Fruit fly (Drosophila melanogaster) whole organism, prepupa: ENCODE data around the gene CG8840.
A peak's percentile ranks its signal among the peaks of the same experiment; 100 is the strongest.

ENCODE experiments used
- CG10631 ChIP-seq: fragments of 200-800 bp; sonication (Bioruptor generic); optimal IDR thresholded peaks from 2 replicates; lab custom pipeline; 2016; ENCODE audit warnings: missing biosample characterization, missing genetic modification characterization
- CG10669 ChIP-seq: fragments of 200-800 bp; sonication (Bioruptor generic); optimal IDR thresholded peaks from 3 replicates; lab custom pipeline; 2018; ENCODE audit warnings: missing biosample characterization, mild to moderate bottlenecking, missing genetic modification characterization, moderate library complexity
- CG11762 ChIP-seq: fragments of 200-800 bp; sonication (Bioruptor generic); optimal IDR thresholded peaks from 3 replicates; lab custom pipeline; 2016; ENCODE audit warnings: missing biosample characterization, missing genetic modification characterization; ENCODE audit not compliant: insufficient read depth
- CG15336 ChIP-seq: fragments of 200-800 bp; sonication (Bioruptor generic); IDR thresholded peaks from 2 replicates; pipeline ENCODE4 v1.3.6; 2022; ENCODE audit warnings: missing biosample characterization, missing genetic modification characterization
- CG3032 ChIP-seq: fragments of 200-800 bp; optimal IDR thresholded peaks from 2 replicates; lab custom pipeline; 2019; ENCODE audit warnings: missing biosample characterization, mild to moderate bottlenecking, missing genetic modification characterization, moderate library complexity
- CG32006 ChIP-seq: fragments of 200-800 bp; sonication (Bioruptor generic); optimal IDR thresholded peaks from 3 replicates; lab custom pipeline; 2017; ENCODE audit warnings: missing biosample characterization, mild to moderate bottlenecking, missing genetic modification characterization
- CG34406 ChIP-seq: fragments of 200-800 bp; sonication (Bioruptor generic); optimal IDR thresholded peaks from 3 replicates; lab custom pipeline; 2016; ENCODE audit warnings: missing biosample characterization, missing genetic modification characterization
- CG3919 ChIP-seq: fragments of 200-800 bp; sonication (Bioruptor generic); optimal IDR thresholded peaks from 3 replicates; lab custom pipeline; 2016; ENCODE audit warnings: missing biosample characterization, missing genetic modification characterization
- CG6163 ChIP-seq: fragments of 200-800 bp; sonication (Bioruptor generic); IDR thresholded peaks from 3 replicates; pipeline ENCODE4 v1.3.6; 2022; ENCODE audit warnings: missing biosample characterization, missing genetic modification characterization
- CG6276 ChIP-seq: fragments of 200-800 bp; sonication (Bioruptor generic); optimal IDR thresholded peaks from 2 replicates; lab custom pipeline; 2017; ENCODE audit warnings: missing biosample characterization, mild to moderate bottlenecking, missing genetic modification characterization
- CG7368 ChIP-seq: fragments of 200-800 bp; sonication (Bioruptor generic); optimal IDR thresholded peaks from 3 replicates; lab custom pipeline; 2016; ENCODE audit warnings: missing biosample characterization, missing genetic modification characterization
- CG8119 ChIP-seq: fragments of 200-800 bp; sonication (Bioruptor generic); IDR thresholded peaks from 3 replicates; pipeline ENCODE4 v1.3.6; 2022; ENCODE audit warnings: missing biosample characterization, missing genetic modification characterization
- CG9139 ChIP-seq: fragments of 200-800 bp; sonication (Bioruptor generic); optimal IDR thresholded peaks from 3 replicates; lab custom pipeline; 2017; ENCODE audit warnings: missing biosample characterization, mild to moderate bottlenecking, missing genetic modification characterization
- Eip75B ChIP-seq: fragments of 200-800 bp; sonication (Bioruptor generic); optimal IDR thresholded peaks from 3 replicates; lab custom pipeline; 2016; ENCODE audit warnings: missing biosample characterization, missing genetic modification characterization
- Eip78C ChIP-seq: fragments of 200-800 bp; sonication (Bioruptor generic); peaks from one replicate; lab custom pipeline; 2016; ENCODE audit warnings: missing biosample characterization, missing genetic modification characterization
- Eip93F ChIP-seq: fragments of 200-800 bp; sonication (Bioruptor generic); optimal IDR thresholded peaks from 2 replicates; lab custom pipeline; 2016; ENCODE audit warnings: missing biosample characterization, mild to moderate bottlenecking, missing genetic modification characterization
- Ets96B ChIP-seq: fragments of 200-800 bp; optimal IDR thresholded peaks from 2 replicates; lab custom pipeline; 2019; ENCODE audit warnings: missing biosample characterization, mild to moderate bottlenecking, missing genetic modification characterization, moderate library complexity
- Gug ChIP-seq: fragments of 200-800 bp; sonication (Bioruptor generic); IDR thresholded peaks from 2 replicates; pipeline ENCODE4 v1.3.6; 2022; ENCODE audit warnings: missing biosample characterization, missing genetic modification characterization
- Hr38 ChIP-seq: sonication (Bioruptor generic); optimal IDR thresholded peaks from 2 replicates; lab custom pipeline; 2016; ENCODE audit warnings: missing biosample characterization, missing genetic modification characterization
- Hr39 ChIP-seq: fragments of 200-800 bp; sonication (Bioruptor generic); optimal IDR thresholded peaks from 2 replicates; lab custom pipeline; 2016; ENCODE audit warnings: missing biosample characterization, missing genetic modification characterization
- Hr4 ChIP-seq: fragments of 200-800 bp; sonication (Bioruptor generic); optimal IDR thresholded peaks from 3 replicates; lab custom pipeline; 2016; ENCODE audit warnings: missing biosample characterization, missing genetic modification characterization
- Lpt ChIP-seq: fragments of 200-800 bp; sonication (Bioruptor generic); optimal IDR thresholded peaks from 3 replicates; lab custom pipeline; 2016; ENCODE audit warnings: missing biosample characterization, missing genetic modification characterization
- Met ChIP-seq: fragments of 200-800 bp; sonication (Bioruptor generic); optimal IDR thresholded peaks from 3 replicates; lab custom pipeline; 2016; ENCODE audit warnings: missing biosample characterization, missing genetic modification characterization
- OdsH ChIP-seq: fragments of 200-800 bp; sonication (Bioruptor generic); optimal IDR thresholded peaks from 3 replicates; lab custom pipeline; 2016; ENCODE audit warnings: missing biosample characterization, missing genetic modification characterization
- Sox102F ChIP-seq: fragments of 200-800 bp; sonication (Bioruptor generic); optimal IDR thresholded peaks from 2 replicates; lab custom pipeline; 2016; ENCODE audit warnings: missing biosample characterization, mild to moderate bottlenecking, missing genetic modification characterization
- Sox14 ChIP-seq: fragments of 200-800 bp; sonication (Bioruptor generic); optimal IDR thresholded peaks from 3 replicates; lab custom pipeline; 2016; ENCODE audit warnings: missing biosample characterization, missing genetic modification characterization
- achi ChIP-seq: fragments of 200-800 bp; sonication (Bioruptor generic); optimal IDR thresholded peaks from 3 replicates; lab custom pipeline; 2016; ENCODE audit warnings: missing biosample characterization, missing genetic modification characterization
- dac ChIP-seq: fragments of 200-800 bp; sonication (Bioruptor generic); optimal IDR thresholded peaks from 2 replicates; lab custom pipeline; 2017; ENCODE audit warnings: missing biosample characterization, mild to moderate bottlenecking, missing genetic modification characterization
- eg ChIP-seq: fragments of 200-800 bp; sonication (Bioruptor generic); IDR thresholded peaks from 3 replicates; pipeline ENCODE4 v1.3.6; 2022; ENCODE audit warnings: missing biosample characterization, missing genetic modification characterization
- esn ChIP-seq: fragments of 200-800 bp; sonication (Bioruptor generic); optimal IDR thresholded peaks from 2 replicates; lab custom pipeline; 2016; ENCODE audit warnings: missing biosample characterization, mild to moderate bottlenecking, missing genetic modification characterization, moderate library complexity
- fd85E ChIP-seq: fragments of 200-800 bp; sonication (Bioruptor generic); optimal IDR thresholded peaks from 3 replicates; lab custom pipeline; 2016; ENCODE audit warnings: missing biosample characterization, missing genetic modification characterization
- net ChIP-seq: fragments of 200-800 bp; sonication (Bioruptor generic); optimal IDR thresholded peaks from 3 replicates; lab custom pipeline; 2016; ENCODE audit warnings: missing biosample characterization, missing genetic modification characterization
- pdm3 ChIP-seq: fragments of 200-800 bp; sonication (Bioruptor generic); optimal IDR thresholded peaks from 3 replicates; lab custom pipeline; 2016; ENCODE audit warnings: missing biosample characterization, missing genetic modification characterization
- salr ChIP-seq, 2 experiments: fragments of 200-800 bp; sonication (Bioruptor generic); optimal IDR thresholded peaks; 3 replicates each; lab custom pipeline; 2016 to 2018; ENCODE audit warnings: missing biosample characterization in 2 of 2, missing genetic modification characterization in 2 of 2, mild to moderate bottlenecking in 1 of 2
- ss ChIP-seq, 2 experiments: fragments of 200-800 bp; sonication (Bioruptor generic); optimal IDR thresholded peaks; 2 replicates in 1 of 2; 3 replicates in 1 of 2; lab custom pipeline; 2017 to 2018; ENCODE audit warnings: mild to moderate bottlenecking in 2 of 2, missing biosample characterization in 2 of 2, missing genetic modification characterization in 2 of 2, moderate library complexity in 1 of 2
- svp ChIP-seq: fragments of 200-800 bp; sonication (Bioruptor generic); peaks from one replicate; lab custom pipeline; 2016; ENCODE audit warnings: missing biosample characterization, missing genetic modification characterization
- topi ChIP-seq: fragments of 200-800 bp; sonication (Bioruptor generic); optimal IDR thresholded peaks from 3 replicates; lab custom pipeline; 2016; ENCODE audit warnings: missing biosample characterization, missing genetic modification characterization
- vri ChIP-seq: fragments of 200-800 bp; sonication (Bioruptor generic); optimal IDR thresholded peaks from 3 replicates; lab custom pipeline; 2016; ENCODE audit warnings: missing biosample characterization, mild to moderate bottlenecking, missing genetic modification characterization

CG8840 gene

dm6 chr2L:3422753-3423152 is 12.4 kb downstream of the CG8840 start:
- no peak for TF ChIP-seq Hr39
- TF ChIP-seq esn (GFP tag; lab: Kevin White, UChicago): no peak
- peak; percentile 50 for TF ChIP-seq Eip78C (GFP tag; lab: Kevin White, UChicago)
- TF ChIP-seq CG10669 (GFP tag; lab: Kevin White, UChicago): no peak
- no peak for TF ChIP-seq Eip75B
- 0 out of 2 replicates have a peak, but pooled peaks have one; percentile 9 for TF ChIP-seq CG15336
- TF ChIP-seq Hr38: no peak
- peak; percentile 13; the same call in 1 of the 3 replicates for TF ChIP-seq eg (GFP tag; lab: Robert Waterston, UW)
- no peak for TF ChIP-seq CG7368 (GFP tag; lab: Kevin White, UChicago)
- TF ChIP-seq CG32006: no peak
- TF ChIP-seq CG6163: peak; percentile 6; the same call in 1 of the 3 replicates
- no peak for TF ChIP-seq net (GFP tag; lab: Kevin White, UChicago)
- TF ChIP-seq CG3919 (GFP tag; lab: Kevin White, UChicago): peak; percentile 10

- TF ChIP-seq CG3032 (tag; lab: Kevin White, UChicago) (peak; percentile 33), Eip75B (no peak)
Observed at dm6 chr2L:3425947-3426346, 15.6 kb downstream of the CG8840 start.

- TF ChIP-seq Hr4 (GFP tag; lab: Kevin White, UChicago) (no peak), ss (GFP tag; optimal IDR thresholded peaks at IDR 0.05; lab: Kevin White, UChicago) (peak in 1 of 2 experiments; percentile 18), CG3032 (tag; lab: Kevin White, UChicago) (no peak), eg (GFP tag; lab: Robert Waterston, UW) (0 out of 3 replicates have a peak, but pooled peaks have one; percentile 31)
Observed at dm6 chr2L:3426669-3427232, 16.4 kb downstream of the CG8840 start, which contains the start of gene Pgant2. Gene Pgant2, minus strand, starts transcription at chr2L:3426719.

- peak; percentile 8 for TF ChIP-seq OdsH (GFP tag; lab: Kevin White, UChicago)
- TF ChIP-seq Sox14 (GFP tag; lab: Kevin White, UChicago): no peak
- peak; percentile 70 for TF ChIP-seq CG15336
- TF ChIP-seq CG9139: no peak
- peak; percentile 39 for TF ChIP-seq CG32006
- TF ChIP-seq CG8119: peak; percentile 71
- no peak for TF ChIP-seq CG34406
- TF ChIP-seq Eip75B: no peak
- TF ChIP-seq Eip78C (GFP tag; lab: Kevin White, UChicago): peak; percentile 40
- TF ChIP-seq fd85E: no peak
- peak; percentile 37 for TF ChIP-seq CG6276 (GFP tag; lab: Kevin White, UChicago)
- TF ChIP-seq Ets96B (tag; lab: Kevin White, UChicago): no peak
- TF ChIP-seq CG10631: no peak
- TF ChIP-seq eg (GFP tag; lab: Robert Waterston, UW): peak; percentile 70; the same call in 2 of the 3 replicates
- TF ChIP-seq CG3032 (tag; lab: Kevin White, UChicago): no peak
- no peak for TF ChIP-seq salr (GFP tag; optimal IDR thresholded peaks at IDR 0.05; lab: Kevin White, UChicago)
- no peak for TF ChIP-seq Met (GFP tag; lab: Kevin White, UChicago)
- no peak for TF ChIP-seq net (GFP tag; lab: Kevin White, UChicago)
- no peak for TF ChIP-seq topi (GFP tag; lab: Kevin White, UChicago)
- TF ChIP-seq CG11762 (GFP tag; lab: Kevin White, UChicago): no peak
- no peak for TF ChIP-seq Eip93F (GFP tag; lab: Kevin White, UChicago)
- no peak for TF ChIP-seq vri (GFP tag; lab: Kevin White, UChicago)
- peak; percentile 36 for TF ChIP-seq pdm3 (GFP tag; lab: Kevin White, UChicago)
- peak; percentile 70 for TF ChIP-seq Hr4 (GFP tag; lab: Kevin White, UChicago)
Observed at dm6 chr2L:3428419-3429097, 18.2 kb downstream of the CG8840 start.

- no peak for TF ChIP-seq CG3919 (GFP tag; lab: Kevin White, UChicago)
- no peak for TF ChIP-seq achi
- TF ChIP-seq CG6276 (GFP tag; lab: Kevin White, UChicago): peak; percentile 42
- peak; percentile 30 for TF ChIP-seq dac
- no peak for TF ChIP-seq Sox102F (GFP tag; lab: Kevin White, UChicago)
- peak; percentile 75; the same call in 2 of the 3 replicates for TF ChIP-seq eg (GFP tag; lab: Robert Waterston, UW)
- TF ChIP-seq CG10631: no peak
- TF ChIP-seq Eip78C (GFP tag; lab: Kevin White, UChicago): peak; percentile 32
- 0 out of 3 replicates have a peak, but pooled peaks have one; percentile 41 for TF ChIP-seq CG8119
- TF ChIP-seq Hr39: no peak
- no peak for TF ChIP-seq pdm3 (GFP tag; lab: Kevin White, UChicago)
- TF ChIP-seq Sox14 (GFP tag; lab: Kevin White, UChicago): no peak
- peak; percentile 68 for TF ChIP-seq CG6163
- TF ChIP-seq CG32006: peak; percentile 63
- no peak for TF ChIP-seq esn (GFP tag; lab: Kevin White, UChicago)
- TF ChIP-seq Gug (GFP tag; lab: Robert Waterston, UW): peak; percentile 38; the same call in 1 of the 2 replicates
- TF ChIP-seq OdsH (GFP tag; lab: Kevin White, UChicago): peak; percentile 13
- peak; percentile 63 for TF ChIP-seq Hr4 (GFP tag; lab: Kevin White, UChicago)
- TF ChIP-seq svp: peak; percentile 35
- TF ChIP-seq CG15336: peak; percentile 66
- TF ChIP-seq Lpt (GFP tag; lab: Kevin White, UChicago): no peak
Observed at dm6 chr2L:3435086-3435485, 24.7 kb downstream of the CG8840 start.
